Fruit fly (Drosophila melanogaster) whole organism, pupa: Measurements from ENCODE around the gene CG15387.
A peak's percentile ranks its signal among the peaks of the same experiment; 100 is the strongest.

Source experiments
- CG10348 ChIP-seq: fragments of 200-800 bp; sonication (Bioruptor generic); IDR thresholded peaks from 2 replicates; pipeline ENCODE4 v1.3.6; 2022; ENCODE audit warnings: missing biosample characterization, missing genetic modification characterization
- CG12605 ChIP-seq: fragments of 200-800 bp; sonication (Bioruptor generic); IDR thresholded peaks from 2 replicates; pipeline ENCODE4 v1.3.6; 2022; ENCODE audit warnings: missing biosample characterization, missing genetic modification characterization
- CG13204 ChIP-seq: fragments of 200-800 bp; sonication (Bioruptor generic); optimal IDR thresholded peaks from 2 replicates; lab custom pipeline; 2018; ENCODE audit warnings: missing biosample characterization, mild to moderate bottlenecking, missing genetic modification characterization, moderate library complexity
- CG14655 ChIP-seq: fragments of 200-800 bp; sonication (Bioruptor generic); optimal IDR thresholded peaks from 3 replicates; lab custom pipeline; 2017; ENCODE audit warnings: mild to moderate bottlenecking, missing biosample characterization, missing genetic modification reagents, missing genetic modification characterization
- CG15710 ChIP-seq: fragments of 200-800 bp; sonication (Bioruptor generic); optimal IDR thresholded peaks from 2 replicates; lab custom pipeline; 2018; ENCODE audit warnings: missing biosample characterization, mild to moderate bottlenecking, missing genetic modification characterization, moderate library complexity
- CG17806 ChIP-seq: fragments of 200-800 bp; sonication (Bioruptor generic); optimal IDR thresholded peaks from 2 replicates; lab custom pipeline; 2018; ENCODE audit warnings: missing biosample characterization, mild to moderate bottlenecking, missing genetic modification characterization, moderate library complexity
- CG32121 ChIP-seq: fragments of 200-800 bp; sonication (Bioruptor generic); IDR thresholded peaks from 2 replicates; pipeline ENCODE4 v1.3.6; 2022; ENCODE audit warnings: missing biosample characterization, missing genetic modification characterization
- CG34367 ChIP-seq: fragments of 200-800 bp; sonication (Bioruptor generic); optimal IDR thresholded peaks from 2 replicates; lab custom pipeline; 2018; ENCODE audit warnings: missing biosample characterization, mild to moderate bottlenecking, missing genetic modification characterization
- CG4496 ChIP-seq: fragments of 200-800 bp; sonication (Bioruptor generic); IDR thresholded peaks from 3 replicates; pipeline ENCODE4 v1.3.6; 2022; ENCODE audit warnings: missing biosample characterization, missing genetic modification characterization
- CG8159 ChIP-seq: fragments of 200-800 bp; sonication (Bioruptor generic); optimal IDR thresholded peaks from 3 replicates; lab custom pipeline; 2018; ENCODE audit warnings: missing biosample characterization, mild to moderate bottlenecking, missing genetic modification characterization, moderate library complexity
- CG8301 ChIP-seq: fragments of 200-800 bp; sonication (Bioruptor generic); optimal IDR thresholded peaks from 2 replicates; lab custom pipeline; 2018; ENCODE audit warnings: missing biosample characterization, mild to moderate bottlenecking, missing genetic modification characterization
- CG9948 ChIP-seq: fragments of 200-800 bp; sonication (Bioruptor generic); optimal IDR thresholded peaks from 2 replicates; lab custom pipeline; 2018; ENCODE audit warnings: missing biosample characterization, mild to moderate bottlenecking, missing genetic modification characterization, moderate library complexity
- D1 ChIP-seq: fragments of 200-800 bp; sonication (Bioruptor generic); optimal IDR thresholded peaks from 2 replicates; lab custom pipeline; 2018; ENCODE audit warnings: missing biosample characterization, mild to moderate bottlenecking, missing genetic modification characterization, moderate library complexity
- EcR ChIP-seq: fragments of 200-800 bp; sonication (Bioruptor generic); optimal IDR thresholded peaks from 3 replicates; lab custom pipeline; 2019; ENCODE audit warnings: missing biosample characterization, missing genetic modification characterization, mild to moderate bottlenecking, moderate library complexity, missing genetic modification reagents
- Ets98B ChIP-seq: fragments of 200-800 bp; sonication (Bioruptor generic); IDR thresholded peaks from 2 replicates; pipeline ENCODE4 v1.3.6; 2022; ENCODE audit warnings: missing biosample characterization, missing genetic modification characterization
- Pif1A ChIP-seq: fragments of 200-800 bp; sonication (Bioruptor generic); optimal IDR thresholded peaks from 3 replicates; lab custom pipeline; 2016; ENCODE audit warnings: missing biosample characterization, missing genetic modification characterization
- Pif1B ChIP-seq: fragments of 200-800 bp; sonication (Bioruptor generic); optimal IDR thresholded peaks from 3 replicates; lab custom pipeline; 2016; ENCODE audit warnings: missing biosample characterization, missing genetic modification characterization
- Snoo ChIP-seq: fragments of 200-800 bp; sonication (Bioruptor generic); optimal IDR thresholded peaks from 3 replicates; lab custom pipeline; 2017; ENCODE audit warnings: missing biosample characterization, mild to moderate bottlenecking, missing genetic modification characterization, inconsistent platforms
- fd96Ca ChIP-seq: fragments of 200-800 bp; sonication (Bioruptor generic); IDR thresholded peaks from 3 replicates; pipeline ENCODE4 v1.3.6; 2022; ENCODE audit warnings: missing biosample characterization, missing genetic modification characterization
- gl ChIP-seq: fragments of 200-800 bp; sonication (Bioruptor generic); optimal IDR thresholded peaks from 2 replicates; lab custom pipeline; 2018; ENCODE audit warnings: missing biosample characterization, mild to moderate bottlenecking, missing genetic modification characterization
- rn ChIP-seq: fragments of 200-800 bp; sonication (Bioruptor generic); IDR thresholded peaks from 2 replicates; pipeline ENCODE4 v1.3.6; 2022; ENCODE audit warnings: missing biosample characterization, missing genetic modification characterization

The CG15387 gene

dm6 chr2L:2187411-2187810, 38.7 kb downstream of the CG15387 start:
- TF ChIP-seq Snoo (tag; lab: Kevin White, UChicago), result no peak
- no peak for TF ChIP-seq gl
- no peak for TF ChIP-seq CG10348 (GFP tag; lab: Robert Waterston, UW)
- TF ChIP-seq Pif1B (GFP tag; lab: Kevin White, UChicago), result no peak
- no peak for TF ChIP-seq CG14655 (GFP tag; lab: Kevin White, UChicago)
- TF ChIP-seq D1 (tag; lab: Kevin White, UChicago), result no peak
- TF ChIP-seq CG17806 (tag; lab: Kevin White, UChicago), result no peak
- TF ChIP-seq CG12605 (GFP tag; lab: Robert Waterston, UW), result no peak
- no peak for TF ChIP-seq rn (GFP tag; lab: Robert Waterston, UW)
- TF ChIP-seq CG9948 (tag; lab: Kevin White, UChicago), result no peak
- TF ChIP-seq fd96Ca (GFP tag; lab: Robert Waterston, UW), result no peak
- TF ChIP-seq EcR (GFP tag; lab: Kevin White, UChicago), result no peak
- no peak for TF ChIP-seq CG8301 (tag; lab: Kevin White, UChicago)
- no peak for TF ChIP-seq CG32121 (GFP tag; lab: Robert Waterston, UW)
- no peak for TF ChIP-seq Pif1A (GFP tag; lab: Kevin White, UChicago)
- TF ChIP-seq, all 21 proteins: peak for 0

DNA sequence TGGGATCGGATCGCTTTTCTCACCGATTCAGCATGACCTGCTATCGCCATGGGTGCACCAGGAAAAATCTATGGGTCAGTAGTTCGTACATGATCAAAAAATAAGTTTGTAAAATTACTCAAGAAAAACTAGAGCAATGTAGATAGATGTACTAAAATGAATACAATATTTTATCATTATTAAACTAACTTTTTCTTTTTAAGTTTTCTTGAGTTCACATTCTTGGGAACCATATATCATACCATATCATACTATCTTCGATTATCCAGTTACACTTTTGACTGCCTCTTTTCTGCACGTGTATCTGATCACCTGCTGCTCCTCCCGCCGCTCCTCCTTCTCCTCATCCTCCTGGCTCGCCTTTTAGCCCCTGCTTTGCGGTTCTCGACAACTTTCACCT, 40.7 kb downstream of the CG15387 start:
- peak; percentile 23 for TF ChIP-seq Snoo (tag; lab: Kevin White, UChicago)
- TF ChIP-seq Ets98B, result peak; percentile 11; the same call in 1 of the 2 replicates
- TF ChIP-seq gl, result no peak
- peak; percentile 84 for TF ChIP-seq CG8301 (tag; lab: Kevin White, UChicago)
- no peak for TF ChIP-seq Pif1A (GFP tag; lab: Kevin White, UChicago)
- TF ChIP-seq EcR (GFP tag; lab: Kevin White, UChicago), result no peak
- TF ChIP-seq CG15710 (tag; lab: Kevin White, UChicago), result no peak
- peak; percentile 70 for TF ChIP-seq CG14655 (GFP tag; lab: Kevin White, UChicago)
- no peak for TF ChIP-seq CG17806 (tag; lab: Kevin White, UChicago)
- no peak for TF ChIP-seq CG32121 (GFP tag; lab: Robert Waterston, UW)
- peak; percentile 1 for TF ChIP-seq Pif1B (GFP tag; lab: Kevin White, UChicago)
- TF ChIP-seq CG10348 (GFP tag; lab: Robert Waterston, UW), result no peak
- TF ChIP-seq rn (GFP tag; lab: Robert Waterston, UW), result no peak
- no peak for TF ChIP-seq CG13204 (GFP tag; lab: Kevin White, UChicago)
- no peak for TF ChIP-seq CG12605 (GFP tag; lab: Robert Waterston, UW)
- TF ChIP-seq CG34367, result no peak
- TF ChIP-seq fd96Ca (GFP tag; lab: Robert Waterston, UW), result no peak
- TF ChIP-seq CG9948 (tag; lab: Kevin White, UChicago), result no peak
- no peak for TF ChIP-seq D1 (tag; lab: Kevin White, UChicago)
- no peak for TF ChIP-seq CG8159
- TF ChIP-seq CG4496 (GFP tag; lab: Robert Waterston, UW), result no peak

DNA sequence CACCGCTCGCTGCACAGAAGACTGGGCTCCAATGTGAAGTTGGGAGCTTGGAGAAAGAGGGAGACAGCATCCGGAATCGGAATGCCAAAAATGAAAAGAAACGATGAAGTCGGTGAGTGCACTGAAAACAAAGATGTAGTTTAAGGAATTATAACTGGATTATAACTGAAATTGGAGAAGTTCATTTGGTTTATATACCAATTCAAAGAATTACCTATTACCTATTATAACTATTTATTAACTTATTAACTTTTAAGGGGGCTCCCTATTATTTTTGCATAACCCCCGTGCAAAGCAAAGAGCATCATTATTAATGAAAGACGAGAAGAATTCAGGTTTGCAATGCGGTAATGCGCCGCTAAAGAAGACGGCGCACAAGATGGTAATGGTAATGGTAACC, 41.4 kb downstream of the CG15387 start:
- TF ChIP-seq Snoo (tag; lab: Kevin White, UChicago), result peak; percentile 22
- no peak for TF ChIP-seq D1 (tag; lab: Kevin White, UChicago)
- TF ChIP-seq CG4496 (GFP tag; lab: Robert Waterston, UW), result peak; percentile 56; the same call in 1 of the 3 replicates
- TF ChIP-seq CG13204 (GFP tag; lab: Kevin White, UChicago), result no peak
- peak; percentile 25; the same call in 1 of the 2 replicates for TF ChIP-seq CG32121 (GFP tag; lab: Robert Waterston, UW)
- peak; percentile 47 for TF ChIP-seq rn (GFP tag; lab: Robert Waterston, UW)
- peak; percentile 11; the same call in 1 of the 2 replicates for TF ChIP-seq CG12605 (GFP tag; lab: Robert Waterston, UW)
- no peak for TF ChIP-seq fd96Ca (GFP tag; lab: Robert Waterston, UW)
- no peak for TF ChIP-seq CG10348 (GFP tag; lab: Robert Waterston, UW)
- TF ChIP-seq CG8159, result peak; percentile 48
- peak; percentile 62 for TF ChIP-seq Pif1B (GFP tag; lab: Kevin White, UChicago)
- TF ChIP-seq CG9948 (tag; lab: Kevin White, UChicago), result peak; percentile 21
- TF ChIP-seq EcR (GFP tag; lab: Kevin White, UChicago), result no peak
- no peak for TF ChIP-seq CG15710 (tag; lab: Kevin White, UChicago)
- TF ChIP-seq Ets98B, result peak; percentile 37; the same call in 1 of the 2 replicates
- TF ChIP-seq CG34367, result peak; percentile 1
- peak; percentile 54 for TF ChIP-seq CG14655 (GFP tag; lab: Kevin White, UChicago)
- peak; percentile 55 for TF ChIP-seq Pif1A (GFP tag; lab: Kevin White, UChicago)
- peak; percentile 29 for TF ChIP-seq CG17806 (tag; lab: Kevin White, UChicago)
- no peak for TF ChIP-seq gl
- peak; percentile 75 for TF ChIP-seq CG8301 (tag; lab: Kevin White, UChicago)

dm6 chr2L:2184129-2184528, 42.0 kb downstream of the CG15387 start:
- TF ChIP-seq gl, result no peak
- TF ChIP-seq CG8159, result no peak
- TF ChIP-seq CG14655 (GFP tag; lab: Kevin White, UChicago), result no peak
- TF ChIP-seq CG32121 (GFP tag; lab: Robert Waterston, UW), result 0 out of 2 replicates have a peak, but pooled peaks have one; percentile 25
- no peak for TF ChIP-seq CG15710 (tag; lab: Kevin White, UChicago)
- TF ChIP-seq rn (GFP tag; lab: Robert Waterston, UW), result no peak
- TF ChIP-seq CG34367, result no peak
- no peak for TF ChIP-seq Pif1B (GFP tag; lab: Kevin White, UChicago)
- TF ChIP-seq EcR (GFP tag; lab: Kevin White, UChicago), result no peak
- no peak for TF ChIP-seq Snoo (tag; lab: Kevin White, UChicago)
- no peak for TF ChIP-seq CG10348 (GFP tag; lab: Robert Waterston, UW)
- no peak for TF ChIP-seq CG17806 (tag; lab: Kevin White, UChicago)
- TF ChIP-seq CG9948 (tag; lab: Kevin White, UChicago), result no peak
- peak; percentile 67; the same call in 2 of the 3 replicates for TF ChIP-seq CG4496 (GFP tag; lab: Robert Waterston, UW)
- peak; percentile 28; the same call in 1 of the 2 replicates for TF ChIP-seq CG12605 (GFP tag; lab: Robert Waterston, UW)
- TF ChIP-seq Pif1A (GFP tag; lab: Kevin White, UChicago), result no peak
- peak; percentile 72 for TF ChIP-seq Ets98B
- peak; percentile 21 for TF ChIP-seq CG8301 (tag; lab: Kevin White, UChicago)
- TF ChIP-seq D1 (tag; lab: Kevin White, UChicago), result no peak
- TF ChIP-seq fd96Ca (GFP tag; lab: Robert Waterston, UW), result peak; percentile 31; the same call in 1 of the 3 replicates
- TF ChIP-seq CG13204 (GFP tag; lab: Kevin White, UChicago), result no peak
